Fruit fly (Drosophila melanogaster): ENCODE measurements around the gene CG42685.

DNA sequence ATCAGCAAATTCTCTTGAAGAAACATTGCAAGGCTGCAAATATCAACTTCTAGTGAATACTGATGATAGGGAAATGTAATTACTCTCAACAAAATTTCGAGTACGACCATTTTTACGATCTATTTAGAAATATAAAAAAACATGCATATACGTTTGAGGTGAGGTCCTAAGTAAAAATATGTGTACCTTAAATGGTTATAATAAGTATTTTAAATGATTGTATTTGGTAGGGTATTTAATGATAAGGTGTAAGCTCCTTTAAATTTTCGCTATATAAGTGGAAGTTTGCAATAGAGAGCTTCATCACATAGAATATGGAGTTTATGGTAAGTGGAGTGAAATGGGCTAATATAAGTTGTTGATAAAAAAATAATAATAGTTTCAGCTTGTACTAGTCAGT is 14.1 kb upstream of the CG42685 start, which contains the start of gene CG42681:
- TF ChIP-seq pan (optimal IDR thresholded peaks at IDR 0.05) = no peak
- TF ChIP-seq Dll (optimal IDR thresholded peaks at IDR 0.05) = no peak
- no peak for TF ChIP-seq psq (optimal IDR thresholded peaks at IDR 0.05)
- TF ChIP-seq usp (GFP tag; optimal IDR thresholded peaks at IDR 0.05) = no peak
- no peak for TF ChIP-seq CG8478 (optimal IDR thresholded peaks at IDR 0.05)
